Worm (Caenorhabditis elegans): ENCODE data around the gene capa-1.

Gene capa-1

ce11 chrX:5919097-5919496 is at the start of gene capa-1:
capa-1 (plus strand) TSS chrX:5919397.
- TF ChIP-seq F22D6.2 (tag; optimal IDR thresholded peaks at IDR 0.05) = no peak
- TF ChIP-seq ztf-6 (GFP tag; IDR thresholded peaks at IDR 0.05) = no peak
- TF ChIP-seq F39B2.1 (GFP tag; IDR thresholded peaks at IDR 0.05) = no peak
- TF ChIP-seq efl-1 (GFP tag; optimal IDR thresholded peaks at IDR 0.05) = no peak
- TF ChIP-seq ceh-58 (GFP tag; IDR thresholded peaks at IDR 0.05) = no peak
- TF ChIP-seq attf-3 (GFP tag; conservative IDR thresholded peaks at IDR 0.05) = no peak
- TF ChIP-seq mcd-1 (GFP tag; IDR thresholded peaks at IDR 0.05) = no peak
- TF ChIP-seq atf-7 (tag; optimal IDR thresholded peaks at IDR 0.05) = no peak
- TF ChIP-seq B0261.1 (tag; optimal IDR thresholded peaks at IDR 0.05) = no peak
- TF ChIP-seq ceh-100 (GFP tag; IDR thresholded peaks at IDR 0.05) = no peak
- TF ChIP-seq nhr-90 (tag; optimal IDR thresholded peaks at IDR 0.05) = no peak
- TF ChIP-seq C06A6.2 (GFP tag; conservative IDR thresholded peaks at IDR 0.05) = no peak
- no peak for TF ChIP-seq B0035.1 (tag; optimal IDR thresholded peaks at IDR 0.05)
- TF ChIP-seq unc-62 (GFP tag; optimal IDR thresholded peaks at IDR 0.05) = no peak
- no peak for TF ChIP-seq lag-1 (GFP tag; IDR thresholded peaks at IDR 0.05)
- TF ChIP-seq mel-28 (tag; optimal IDR thresholded peaks at IDR 0.05; ENCODE audit: borderline replicate concordance) = no peak
- TF ChIP-seq dpl-1 (GFP tag; optimal IDR thresholded peaks at IDR 0.05) = no peak
- TF ChIP-seq nhr-179 (tag; optimal IDR thresholded peaks at IDR 0.05) = no peak
- no peak for TF ChIP-seq K12H6.12 (tag; optimal IDR thresholded peaks at IDR 0.05)
- no peak for TF ChIP-seq nfya-2 (GFP tag; IDR thresholded peaks at IDR 0.05)

- no peak for TF ChIP-seq Y53G8AR.9 (GFP tag; conservative IDR thresholded peaks at IDR 0.05)
- no peak for TF ChIP-seq ekl-4 (GFP tag; IDR thresholded peaks at IDR 0.05)
- TF ChIP-seq pha-4 (tag; optimal IDR thresholded peaks at IDR 0.05) = no peak
- TF ChIP-seq aptf-2 (GFP tag; conservative IDR thresholded peaks at IDR 0.05) = no peak
- no peak for TF ChIP-seq bed-2 (GFP tag; IDR thresholded peaks at IDR 0.05)
- no peak for TF ChIP-seq dpff-1 (tag; optimal IDR thresholded peaks at IDR 0.05)
- no peak for TF ChIP-seq chd-7 (tag; optimal IDR thresholded peaks at IDR 0.05)
- TF ChIP-seq athp-1 (tag; optimal IDR thresholded peaks at IDR 0.05) = no peak
- TF ChIP-seq nhr-80 (tag; optimal IDR thresholded peaks at IDR 0.05) = no peak
- no peak for TF ChIP-seq tbx-9 (tag; optimal IDR thresholded peaks at IDR 0.05; ENCODE audit: borderline replicate concordance)
- no peak for TF ChIP-seq pbrm-1 (GFP tag; IDR thresholded peaks at IDR 0.05)
Measured at ce11 chrX:5869603-5870002, 49.6 kb upstream of the capa-1 start.

- TF ChIP-seq aptf-3 (GFP tag; IDR thresholded peaks at IDR 0.05) = no peak
- no peak for TF ChIP-seq hsf-1 (GFP tag; IDR thresholded peaks at IDR 0.05)
- peak; percentile 56 for TF ChIP-seq zfh-2 (GFP tag; conservative IDR thresholded peaks at IDR 0.05)
- 0 out of 2 replicates have a peak, but pooled peaks have one; percentile 10 for TF ChIP-seq ztf-25 (GFP tag; IDR thresholded peaks at IDR 0.05)
- TF ChIP-seq cebp-2 (GFP tag; IDR thresholded peaks at IDR 0.05) = 0 out of 2 replicates have a peak, but pooled peaks have one; percentile 67
Measured at ce11 chrX:5872153-5872552, 47.0 kb upstream of the capa-1 start.

- TF ChIP-seq ceh-27 (GFP tag; optimal IDR thresholded peaks at IDR 0.05) = peak; percentile 35
- TF ChIP-seq madf-10 (tag; optimal IDR thresholded peaks at IDR 0.05) = no peak
Measured at ce11 chrX:5875567-5875966, 43.6 kb upstream of the capa-1 start, which contains the start of gene F49E10.4. F49E10.4 (plus strand) TSS chrX:5875867.

Measured in whole organism, young adult.